Worm (Caenorhabditis elegans): ENCODE results near the gene F44E5.4.

- TF ChIP-seq unc-62 (GFP tag; optimal IDR thresholded peaks at IDR 0.05 in 1 of 2) (no peak), unc-62 (tag; optimal IDR thresholded peaks at IDR 0.05) (no peak), pha-4 (GFP tag; IDR thresholded peaks at IDR 0.05) (no peak), pha-4 (tag; optimal IDR thresholded peaks at IDR 0.05) (no peak), daf-12 (tag; optimal IDR thresholded peaks at IDR 0.05) (no peak)
Measured at ce11 chrII:11725615-11726014, 33.5 kb downstream of the F44E5.4 start.
